Worm (Caenorhabditis elegans) whole organism, late embryonic: ENCODE measurements around the gene C05B5.17.

Experiments used
- C08G9.2 ChIP-seq: sonication (generic microtip); optimal IDR thresholded peaks from 2 replicates; lab custom pipeline; 2016; ENCODE audit warnings: mild to moderate bottlenecking, missing genetic modification characterization, moderate library complexity, missing compliant biosample characterization
- C38D4.7 ChIP-seq: fragments of 200-800 bp; sonication (Bioruptor generic); optimal IDR thresholded peaks from 2 replicates; lab custom pipeline; 2018; ENCODE audit warnings: mild to moderate bottlenecking, missing genetic modification characterization, moderate library complexity, missing compliant biosample characterization
- K02D7.2 ChIP-seq: sonication (generic microtip); optimal IDR thresholded peaks from 2 replicates; lab custom pipeline; 2017; ENCODE audit warnings: mild to moderate bottlenecking, missing genetic modification characterization, missing compliant biosample characterization
- K09A11.1 ChIP-seq: sonication (generic microtip); optimal IDR thresholded peaks from 2 replicates; lab custom pipeline; 2017; ENCODE audit warnings: antibody characterized with exemption, mild to moderate bottlenecking, missing genetic modification characterization, missing compliant biosample characterization; ENCODE audit not compliant: insufficient read depth
- ama-1 ChIP-seq: fragments of 150-350 bp; optimal IDR thresholded peaks from 2 replicates; lab custom pipeline; 2014
- ceh-14 ChIP-seq: sonication (generic microtip); optimal IDR thresholded peaks from 2 replicates; lab custom pipeline; 2016; ENCODE audit warnings: missing genotype, missing genetic modification characterization, missing compliant biosample characterization
- ceh-18 ChIP-seq: sonication (generic microtip); optimal IDR thresholded peaks from 2 replicates; lab custom pipeline; 2016; ENCODE audit warnings: missing genetic modification characterization, missing compliant biosample characterization
- ceh-19 ChIP-seq: fragments of 200-800 bp; sonication (Bioruptor generic); optimal IDR thresholded peaks from 2 replicates; lab custom pipeline; 2018; ENCODE audit warnings: mild to moderate bottlenecking, missing genetic modification characterization, missing compliant biosample characterization
- ceh-2 ChIP-seq: sonication (generic microtip); optimal IDR thresholded peaks from 2 replicates; lab custom pipeline; 2016; ENCODE audit warnings: missing genotype, missing genetic modification characterization, missing compliant biosample characterization
- ceh-24 ChIP-seq: sonication (generic microtip); optimal IDR thresholded peaks from 2 replicates; lab custom pipeline; 2016; ENCODE audit warnings: mild to moderate bottlenecking, missing genetic modification characterization, missing compliant biosample characterization
- ceh-31 ChIP-seq: sonication (generic microtip); optimal IDR thresholded peaks from 2 replicates; lab custom pipeline; 2016; ENCODE audit warnings: missing genetic modification characterization, missing compliant biosample characterization
- ceh-34 ChIP-seq: sonication (generic microtip); optimal IDR thresholded peaks from 2 replicates; lab custom pipeline; 2016; ENCODE audit warnings: mild to moderate bottlenecking, missing genetic modification characterization, missing compliant biosample characterization
- ceh-48 ChIP-seq: sonication (generic microtip); optimal IDR thresholded peaks from 2 replicates; lab custom pipeline; 2016; ENCODE audit warnings: missing genetic modification characterization, inconsistent platforms, missing compliant biosample characterization
- ceh-9 ChIP-seq: sonication (generic microtip); optimal IDR thresholded peaks from 2 replicates; lab custom pipeline; 2016; ENCODE audit warnings: mild to moderate bottlenecking, missing genetic modification characterization, inconsistent platforms, missing compliant biosample characterization
- dve-1 ChIP-seq: sonication (generic microtip); optimal IDR thresholded peaks from 2 replicates; lab custom pipeline; 2017; ENCODE audit warnings: antibody characterized with exemption, mild to moderate bottlenecking, missing genetic modification characterization, missing compliant biosample characterization
- elt-4 ChIP-seq: sonication (generic microtip); optimal IDR thresholded peaks from 2 replicates; lab custom pipeline; 2016; ENCODE audit warnings: missing genetic modification characterization, missing compliant biosample characterization
- eyg-1 ChIP-seq: sonication (generic microtip); optimal IDR thresholded peaks from 2 replicates; lab custom pipeline; 2016; ENCODE audit warnings: missing genotype, missing genetic modification characterization, missing compliant biosample characterization
- fax-1 ChIP-seq: sonication (generic microtip); optimal IDR thresholded peaks from 2 replicates; lab custom pipeline; 2016; ENCODE audit warnings: missing genotype, missing genetic modification characterization, missing compliant biosample characterization
- fkh-6 ChIP-seq: sonication (generic microtip); optimal IDR thresholded peaks from 2 replicates; lab custom pipeline; 2016; ENCODE audit warnings: missing genetic modification characterization, missing compliant biosample characterization
- hlh-13 ChIP-seq: fragments of 200-800 bp; sonication (Bioruptor generic); optimal IDR thresholded peaks from 2 replicates; lab custom pipeline; 2018; ENCODE audit warnings: mild to moderate bottlenecking, missing genetic modification characterization, missing compliant biosample characterization
- hlh-30 ChIP-seq: sonication (generic microtip); optimal IDR thresholded peaks from 2 replicates; lab custom pipeline; 2017; ENCODE audit warnings: antibody characterized with exemption, missing genetic modification characterization, missing compliant biosample characterization; ENCODE audit not compliant: insufficient read depth
- hlh-6 ChIP-seq: sonication (generic microtip); optimal IDR thresholded peaks from 2 replicates; lab custom pipeline; 2016; ENCODE audit warnings: missing genotype, missing genetic modification characterization, missing compliant biosample characterization
- hlh-8 ChIP-seq: sonication (generic microtip); optimal IDR thresholded peaks from 2 replicates; lab custom pipeline; 2016; ENCODE audit warnings: missing genotype, missing genetic modification characterization, missing compliant biosample characterization
- lim-6 ChIP-seq: sonication (generic microtip); optimal IDR thresholded peaks from 2 replicates; lab custom pipeline; 2016; ENCODE audit warnings: missing genetic modification characterization, missing compliant biosample characterization
- lin-11 ChIP-seq: fragments of 200-800 bp; sonication (Bioruptor generic); optimal IDR thresholded peaks from 2 replicates; lab custom pipeline; 2018; ENCODE audit warnings: mild to moderate bottlenecking, missing genetic modification characterization, missing compliant biosample characterization
- mec-3 ChIP-seq: sonication (generic microtip); optimal IDR thresholded peaks from 2 replicates; lab custom pipeline; 2016; ENCODE audit warnings: borderline replicate concordance, missing genetic modification characterization, missing compliant biosample characterization
- nfya-1 ChIP-seq: sonication (generic microtip); optimal IDR thresholded peaks from 2 replicates; lab custom pipeline; 2017; ENCODE audit warnings: missing genetic modification characterization, mild to moderate bottlenecking, missing compliant biosample characterization, antibody characterized with exemption, moderate library complexity
- pat-9 ChIP-seq: fragments of 200-800 bp; sonication (Bioruptor generic); optimal IDR thresholded peaks from 2 replicates; lab custom pipeline; 2018; ENCODE audit warnings: mild to moderate bottlenecking, missing genetic modification characterization, moderate library complexity, missing compliant biosample characterization
- pax-1 ChIP-seq: fragments of 150-350 bp; optimal IDR thresholded peaks from 2 replicates; lab custom pipeline; 2014; ENCODE audit warnings: missing biosample characterization, missing genetic modification characterization
- pha-2 ChIP-seq: sonication (generic microtip); optimal IDR thresholded peaks from 2 replicates; lab custom pipeline; 2017; ENCODE audit warnings: mild to moderate bottlenecking, missing genetic modification characterization, missing compliant biosample characterization
- pros-1 ChIP-seq: fragments of 150-350 bp; optimal IDR thresholded peaks from 2 replicates; lab custom pipeline; 2014; ENCODE audit warnings: missing biosample characterization, missing genetic modification reagents, missing genetic modification characterization
- rnt-1 ChIP-seq: sonication (generic microtip); optimal IDR thresholded peaks from 2 replicates; lab custom pipeline; 2016; ENCODE audit warnings: missing genetic modification characterization, missing compliant biosample characterization
- sox-2 ChIP-seq: fragments of 200-800 bp; sonication (Bioruptor generic); IDR thresholded peaks from 2 replicates; pipeline ENCODE4 v1.3.6; 2022; ENCODE audit warnings: missing genetic modification reagents, missing genetic modification characterization, missing compliant biosample characterization
- syd-9 ChIP-seq: sonication (generic microtip); optimal IDR thresholded peaks from 2 replicates; lab custom pipeline; 2016; ENCODE audit warnings: mild to moderate bottlenecking, missing genetic modification characterization, moderate library complexity, missing compliant biosample characterization
- tbx-2 ChIP-seq: sonication (generic microtip); optimal IDR thresholded peaks from 2 replicates; lab custom pipeline; 2016; ENCODE audit warnings: missing genetic modification characterization, missing compliant biosample characterization
- ttx-3 ChIP-seq: sonication (generic microtip); optimal IDR thresholded peaks from 2 replicates; lab custom pipeline; 2016; ENCODE audit warnings: missing genetic modification reagents, missing genetic modification characterization, missing compliant biosample characterization
- unc-42 ChIP-seq: sonication (generic microtip); optimal IDR thresholded peaks from 2 replicates; lab custom pipeline; 2016; ENCODE audit warnings: missing genotype, missing genetic modification characterization, missing compliant biosample characterization

Gene C05B5.17

DNA sequence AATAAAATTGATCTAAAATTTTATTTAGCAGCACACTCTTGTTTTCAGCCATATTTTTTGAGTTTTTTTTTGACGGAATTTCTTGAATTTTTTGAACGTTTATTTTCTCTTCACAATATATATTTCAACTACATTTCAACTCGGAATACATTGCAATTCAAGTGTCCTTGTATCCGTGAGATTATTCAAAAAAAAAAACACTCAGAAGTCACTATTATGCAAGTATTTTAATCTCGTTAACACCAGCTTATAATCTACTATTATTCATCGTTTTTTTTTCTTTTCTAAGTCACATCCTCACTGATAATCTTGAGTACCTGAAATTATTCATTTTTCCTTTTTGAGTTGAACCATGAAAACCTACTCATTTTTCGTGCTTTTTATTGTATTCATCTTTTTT is 24.3 kb upstream of the C05B5.17 start, which contains the start of gene ins-21:
Gene ins-21 (plus strand): TSS at position 301 of the 400 bp plus-strand sequence.
- no peak for TF ChIP-seq K09A11.1 (tag; lab: Kevin White, UChicago)
- TF ChIP-seq pat-9 (tag; lab: Kevin White, UChicago), result no peak
- no peak for TF ChIP-seq lim-6 (tag; lab: Kevin White, UChicago)
- TF ChIP-seq unc-42, result no peak
- no peak for TF ChIP-seq dve-1 (tag; lab: Kevin White, UChicago)
- TF ChIP-seq ceh-24 (tag; lab: Kevin White, UChicago), result no peak
- TF ChIP-seq mec-3 (tag; lab: Kevin White, UChicago), result no peak
- TF ChIP-seq pax-1, result no peak
- TF ChIP-seq ama-1, result no peak
- TF ChIP-seq, all 69 proteins: peak for 0

DNA sequence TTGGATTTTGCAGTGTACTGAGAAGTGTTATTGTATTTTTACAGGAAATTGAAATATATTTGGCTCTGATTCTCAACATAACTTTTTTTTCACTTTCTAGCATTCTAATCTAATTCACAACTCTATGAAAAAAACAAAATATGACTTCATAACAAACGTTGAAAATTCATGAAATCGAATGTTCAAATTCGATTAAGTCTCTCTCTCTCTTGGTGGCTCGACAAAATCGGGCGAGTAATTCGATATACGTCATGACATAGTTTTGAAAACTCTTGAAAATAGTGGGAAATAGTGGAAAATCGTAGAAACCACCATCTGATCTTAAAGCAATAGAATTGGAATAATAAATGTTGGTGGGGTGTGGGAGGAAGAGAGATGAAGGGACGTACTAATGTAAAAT is 18.9 kb upstream of the C05B5.17 start:
- no peak for TF ChIP-seq hlh-8
- peak; percentile 92 for TF ChIP-seq unc-42

- TF ChIP-seq ceh-18, result peak; percentile 34
- peak; percentile 34 for TF ChIP-seq ceh-48 (tag; lab: Kevin White, UChicago)
- TF ChIP-seq ttx-3, result no peak
- peak; percentile 86 for TF ChIP-seq hlh-30 (tag; lab: Kevin White, UChicago)
- peak; percentile 28 for TF ChIP-seq fax-1 (tag; lab: Kevin White, UChicago)
- peak; percentile 85 for TF ChIP-seq ceh-14
- TF ChIP-seq ceh-2 (tag; lab: Kevin White, UChicago), result peak; percentile 3
- peak; percentile 25 for TF ChIP-seq ceh-34 (tag; lab: Kevin White, UChicago)
- TF ChIP-seq C08G9.2, result peak; percentile 39
- no peak for TF ChIP-seq pha-2 (tag; lab: Kevin White, UChicago)
- peak; percentile 69 for TF ChIP-seq unc-42
- TF ChIP-seq hlh-13, result no peak
- peak; percentile 57 for TF ChIP-seq lim-6 (tag; lab: Kevin White, UChicago)
- peak; percentile 51 for TF ChIP-seq nfya-1 (tag; lab: Kevin White, UChicago)
- peak; percentile 58 for TF ChIP-seq tbx-2 (tag; lab: Kevin White, UChicago)
- TF ChIP-seq sox-2, result peak; percentile 12; the same call in 1 of the 2 replicates
- peak; percentile 71 for TF ChIP-seq ceh-31 (tag; lab: Kevin White, UChicago)
- TF ChIP-seq rnt-1 (tag; lab: Kevin White, UChicago), result no peak
- peak; percentile 0 for TF ChIP-seq syd-9
- TF ChIP-seq ceh-19, result no peak
- TF ChIP-seq hlh-6 (tag; lab: Kevin White, UChicago), result peak; percentile 8
Observed at ce11 chrIII:10016413-10017051, 17.4 kb upstream of the C05B5.17 start, which contains the start of gene rgs-1. Gene rgs-1 (minus strand): TSS chrIII:10016558.

- TF ChIP-seq K02D7.2 (tag; lab: Kevin White, UChicago) (no peak), elt-4 (tag; lab: Kevin White, UChicago) (no peak), C08G9.2 (no peak), tbx-2 (tag; lab: Kevin White, UChicago) (no peak), dve-1 (tag; lab: Kevin White, UChicago) (no peak), lin-11 (tag; lab: Kevin White, UChicago) (no peak), fkh-6 (tag; lab: Kevin White, UChicago) (no peak), ceh-9 (tag; lab: Kevin White, UChicago) (no peak), C38D4.7 (GFP tag; lab: Kevin White, UChicago) (no peak), pros-1 (tag; lab: Kevin White, UChicago) (no peak), eyg-1 (tag; lab: Kevin White, UChicago) (no peak), ceh-31 (tag; lab: Kevin White, UChicago) (no peak)
Observed at ce11 chrIII:10012136-10012535, 13.0 kb upstream of the C05B5.17 start, which contains the start of gene C05B5.16. Gene C05B5.16 (plus strand): TSS chrIII:10012436.
